Fruit fly (Drosophila melanogaster) whole organism, embryonic: ENCODE results near the gene CG42671.
A peak's percentile ranks its signal among the peaks of the same experiment; 100 is the strongest.

Experiments
- Abd-B ChIP-seq: fragments of 200-800 bp; sonication (Bioruptor generic); optimal IDR thresholded peaks from 2 replicates; lab custom pipeline; 2018; ENCODE audit warnings: missing biosample characterization, mild to moderate bottlenecking, missing genetic modification characterization, moderate library complexity
- CG10274 ChIP-seq: fragments of 200-800 bp; sonication (Bioruptor generic); optimal IDR thresholded peaks from 3 replicates; lab custom pipeline; 2017; ENCODE audit warnings: missing biosample characterization, mild to moderate bottlenecking, missing genetic modification characterization
- CG11085 ChIP-seq: fragments of 200-800 bp; sonication (Bioruptor generic); IDR thresholded peaks from 2 replicates; pipeline ENCODE4 v1.3.6; 2022; ENCODE audit warnings: missing biosample characterization, missing genetic modification characterization
- CG11504 ChIP-seq: fragments of 200-800 bp; sonication (Bioruptor generic); optimal IDR thresholded peaks from 3 replicates; lab custom pipeline; 2019; ENCODE audit warnings: missing biosample characterization, mild to moderate bottlenecking, missing genetic modification characterization, moderate library complexity
- CG13894 ChIP-seq: fragments of 200-800 bp; sonication (Bioruptor generic); optimal IDR thresholded peaks from 3 replicates; lab custom pipeline; 2018; ENCODE audit warnings: missing biosample characterization, mild to moderate bottlenecking, missing genetic modification characterization, moderate library complexity
- CG1529 ChIP-seq: fragments of 200-800 bp; sonication (Bioruptor generic); optimal IDR thresholded peaks from 3 replicates; lab custom pipeline; 2018; ENCODE audit warnings: missing biosample characterization, missing genetic modification characterization
- CG15479 ChIP-seq: fragments of 200-800 bp; sonication (Bioruptor generic); optimal IDR thresholded peaks from 3 replicates; lab custom pipeline; 2019; ENCODE audit warnings: missing biosample characterization, mild to moderate bottlenecking, missing genetic modification characterization, moderate library complexity
- CG15514 ChIP-seq: fragments of 200-800 bp; sonication (Bioruptor generic); optimal IDR thresholded peaks from 3 replicates; lab custom pipeline; 2017; ENCODE audit warnings: missing biosample characterization, missing genetic modification characterization, mild to moderate bottlenecking, moderate library complexity, missing genetic modification reagents
- CG17802 ChIP-seq: fragments of 200-800 bp; sonication (Bioruptor generic); optimal IDR thresholded peaks from 2 replicates; lab custom pipeline; 2018; ENCODE audit warnings: missing biosample characterization, mild to moderate bottlenecking, missing genetic modification characterization, moderate library complexity
- CG18476 ChIP-seq: fragments of 200-800 bp; sonication (Bioruptor generic); optimal IDR thresholded peaks from 2 replicates; lab custom pipeline; 2016; ENCODE audit warnings: missing biosample characterization, mild to moderate bottlenecking, missing genetic modification characterization
- CG4820 ChIP-seq: fragments of 200-800 bp; sonication (Bioruptor generic); optimal IDR thresholded peaks from 3 replicates; lab custom pipeline; 2016; ENCODE audit warnings: missing biosample characterization, missing genetic modification characterization
- CG5180 ChIP-seq: fragments of 200-800 bp; sonication (Bioruptor generic); optimal IDR thresholded peaks from 3 replicates; lab custom pipeline; 2017; ENCODE audit warnings: missing biosample characterization, missing genetic modification characterization, mild to moderate bottlenecking, moderate library complexity, missing genetic modification reagents
- CG6272 ChIP-seq: fragments of 200-800 bp; sonication (Bioruptor generic); IDR thresholded peaks from 2 replicates; pipeline ENCODE4 v1.3.6; 2022; ENCODE audit warnings: missing biosample characterization, missing genetic modification characterization
- CG7786 ChIP-seq: fragments of 200-800 bp; sonication (Bioruptor generic); optimal IDR thresholded peaks from 2 replicates; lab custom pipeline; 2016; ENCODE audit warnings: missing biosample characterization, missing genetic modification characterization
- CG7963 ChIP-seq: fragments of 200-800 bp; sonication (Bioruptor generic); IDR thresholded peaks from 3 replicates; pipeline ENCODE4 v1.3.6; 2022; ENCODE audit warnings: missing biosample characterization, missing genetic modification characterization; ENCODE audit not compliant: partially characterized antibody
- CG7987 ChIP-seq: fragments of 200-800 bp; sonication (Bioruptor generic); optimal IDR thresholded peaks from 2 replicates; lab custom pipeline; 2018; ENCODE audit warnings: missing biosample characterization, mild to moderate bottlenecking, missing genetic modification characterization, moderate library complexity
- CoRest ChIP-seq: fragments of 200-800 bp; sonication (Bioruptor generic); optimal IDR thresholded peaks from 3 replicates; lab custom pipeline; 2018; ENCODE audit warnings: missing biosample characterization, mild to moderate bottlenecking, missing genetic modification characterization, moderate library complexity
- D ChIP-seq, 2 experiments: fragments of 200-800 bp in 1 of 2; fragments of >200 bp in 1 of 2; sonication (Bioruptor generic) in 1 of 2; optimal IDR thresholded peaks; 2 replicates in 1 of 2; 3 replicates in 1 of 2; lab custom pipeline; 2017; ENCODE audit warnings: mild to moderate bottlenecking in 1 of 2, missing biosample characterization in 1 of 2, missing genetic modification characterization in 1 of 2, missing genetic modification reagents in 1 of 2
- D19A ChIP-seq: fragments of 200-800 bp; optimal IDR thresholded peaks from 3 replicates; lab custom pipeline; 2019; ENCODE audit warnings: missing biosample characterization, mild to moderate bottlenecking, missing genetic modification characterization, moderate library complexity
- Dfd ChIP-seq, 2 experiments: fragments of >200 bp; optimal IDR thresholded peaks; 2 replicates each; lab custom pipeline; 2017; ENCODE audit warnings: missing biosample characterization in 2 of 2, missing genetic modification characterization in 2 of 2
- Doc2 ChIP-seq: fragments of 200-800 bp; sonication (Bioruptor generic); IDR thresholded peaks from 2 replicates; pipeline ENCODE4 v1.3.6; 2022; ENCODE audit warnings: missing biosample characterization, missing genetic modification characterization
- Myb ChIP-seq: fragments of 200-800 bp; sonication (Bioruptor generic); optimal IDR thresholded peaks from 2 replicates; lab custom pipeline; 2016; ENCODE audit warnings: missing biosample characterization, missing genetic modification characterization
- Neu2 ChIP-seq: fragments of 200-800 bp; sonication (Bioruptor generic); optimal IDR thresholded peaks from 3 replicates; lab custom pipeline; 2016; ENCODE audit warnings: missing biosample characterization, missing genetic modification characterization, borderline replicate concordance
- Nf-YB ChIP-seq: fragments of 200-800 bp; sonication (Bioruptor generic); optimal IDR thresholded peaks from 3 replicates; lab custom pipeline; 2019; ENCODE audit warnings: missing biosample characterization, mild to moderate bottlenecking, missing genetic modification characterization, moderate library complexity
- Oli ChIP-seq: fragments of 200-800 bp; sonication (Bioruptor generic); optimal IDR thresholded peaks from 2 replicates; lab custom pipeline; 2018; ENCODE audit warnings: missing biosample characterization, mild to moderate bottlenecking, missing genetic modification characterization, moderate library complexity
- Opbp ChIP-seq: fragments of 200-800 bp; sonication (Bioruptor generic); IDR thresholded peaks from 3 replicates; pipeline ENCODE4 v1.3.6; 2022; ENCODE audit warnings: missing biosample characterization, missing genetic modification characterization; ENCODE audit not compliant: partially characterized antibody
- Sox100B ChIP-seq: fragments of 200-800 bp; sonication (Bioruptor generic); optimal IDR thresholded peaks from 3 replicates; lab custom pipeline; 2018; ENCODE audit warnings: missing biosample characterization, mild to moderate bottlenecking, missing genetic modification characterization
- TFAM ChIP-seq: fragments of 200-800 bp; sonication (Bioruptor generic); optimal IDR thresholded peaks from 2 replicates; lab custom pipeline; 2017; ENCODE audit warnings: missing biosample characterization, missing genetic modification characterization, inconsistent platforms
- Xrp1 ChIP-seq: fragments of 200-800 bp; sonication (Bioruptor generic); IDR thresholded peaks from 2 replicates; pipeline ENCODE4 v1.3.6; 2022; ENCODE audit warnings: missing biosample characterization, missing genetic modification characterization
- abd-A ChIP-seq: fragments of 200-800 bp; sonication (Bioruptor generic); optimal IDR thresholded peaks from 3 replicates; lab custom pipeline; 2019; ENCODE audit warnings: missing biosample characterization, mild to moderate bottlenecking, missing genetic modification characterization, moderate library complexity
- amos ChIP-seq: fragments of 200-800 bp; sonication (Bioruptor generic); IDR thresholded peaks from 2 replicates; pipeline ENCODE4 v1.3.6; 2022; ENCODE audit warnings: missing biosample characterization, missing genetic modification characterization; ENCODE audit not compliant: partially characterized antibody
- ap ChIP-seq: fragments of 200-800 bp; sonication (Bioruptor generic); IDR thresholded peaks from 2 replicates; pipeline ENCODE4 v1.3.6; 2022; ENCODE audit warnings: missing biosample characterization, missing genetic modification characterization
- bbx ChIP-seq: fragments of 200-800 bp; sonication (Bioruptor generic); IDR thresholded peaks from 2 replicates; pipeline ENCODE4 v1.3.6; 2022; ENCODE audit warnings: missing biosample characterization, missing genetic modification characterization; ENCODE audit not compliant: partially characterized antibody
- ems ChIP-seq: fragments of 200-800 bp; sonication (Bioruptor generic); optimal IDR thresholded peaks from 3 replicates; lab custom pipeline; 2016; ENCODE audit warnings: missing biosample characterization, missing genetic modification characterization
- gsb ChIP-seq: fragments of 200-800 bp; sonication (Bioruptor generic); IDR thresholded peaks from 2 replicates; pipeline ENCODE4 v1.3.6; 2022; ENCODE audit warnings: missing biosample characterization, missing genetic modification characterization
- ken ChIP-seq: fragments of 200-800 bp; sonication (Bioruptor generic); IDR thresholded peaks from 3 replicates; pipeline ENCODE4 v1.3.6; 2022; ENCODE audit warnings: missing biosample characterization, missing genetic modification characterization
- maf-S ChIP-seq: fragments of 200-800 bp; sonication (Bioruptor generic); optimal IDR thresholded peaks from 2 replicates; lab custom pipeline; 2016; ENCODE audit warnings: missing biosample characterization, missing genetic modification characterization
- mam ChIP-seq: fragments of 200-800 bp; sonication (Bioruptor generic); optimal IDR thresholded peaks from 3 replicates; lab custom pipeline; 2016; ENCODE audit warnings: missing biosample characterization, missing genetic modification characterization
- p53 ChIP-seq: fragments of 200-800 bp; sonication (Bioruptor generic); optimal IDR thresholded peaks from 2 replicates; lab custom pipeline; 2016; ENCODE audit warnings: missing biosample characterization, missing genetic modification characterization
- pfk ChIP-seq: fragments of 200-800 bp; sonication (Bioruptor generic); optimal IDR thresholded peaks from 2 replicates; lab custom pipeline; 2018; ENCODE audit warnings: missing biosample characterization, mild to moderate bottlenecking, missing genetic modification characterization, moderate library complexity
- psq ChIP-seq: fragments of 200-800 bp; sonication (Bioruptor generic); optimal IDR thresholded peaks from 2 replicates; lab custom pipeline; 2017; ENCODE audit warnings: missing biosample characterization, missing genetic modification characterization
- scrt ChIP-seq: fragments of 200-800 bp; sonication (Bioruptor generic); optimal IDR thresholded peaks from 2 replicates; lab custom pipeline; 2018; ENCODE audit warnings: missing biosample characterization, mild to moderate bottlenecking, missing genetic modification characterization, moderate library complexity
- sisA ChIP-seq: fragments of 200-800 bp; sonication (Bioruptor generic); IDR thresholded peaks from 2 replicates; pipeline ENCODE4 v1.3.6; 2022; ENCODE audit warnings: missing biosample characterization, missing genetic modification characterization
- ssp ChIP-seq: fragments of 200-800 bp; sonication (Bioruptor generic); IDR thresholded peaks from 2 replicates; pipeline ENCODE4 v1.3.6; 2022; ENCODE audit warnings: missing biosample characterization, missing genetic modification characterization
- sug ChIP-seq: fragments of 200-800 bp; optimal IDR thresholded peaks from 2 replicates; lab custom pipeline; 2019; ENCODE audit warnings: missing biosample characterization, mild to moderate bottlenecking, missing genetic modification characterization, moderate library complexity
- tx ChIP-seq: fragments of 200-800 bp; sonication (Bioruptor generic); optimal IDR thresholded peaks from 2 replicates; lab custom pipeline; 2016; ENCODE audit warnings: missing biosample characterization, missing genetic modification characterization
- vnd ChIP-seq: fragments of 200-800 bp; sonication (Bioruptor generic); IDR thresholded peaks from 3 replicates; pipeline ENCODE4 v1.3.6; 2022; ENCODE audit warnings: missing biosample characterization, missing genetic modification characterization; ENCODE audit not compliant: partially characterized antibody
- wek ChIP-seq: fragments of 200-800 bp; sonication (Bioruptor generic); optimal IDR thresholded peaks from 3 replicates; lab custom pipeline; 2018; ENCODE audit warnings: missing biosample characterization, mild to moderate bottlenecking, missing genetic modification characterization, moderate library complexity

Gene CG42671

DNA sequence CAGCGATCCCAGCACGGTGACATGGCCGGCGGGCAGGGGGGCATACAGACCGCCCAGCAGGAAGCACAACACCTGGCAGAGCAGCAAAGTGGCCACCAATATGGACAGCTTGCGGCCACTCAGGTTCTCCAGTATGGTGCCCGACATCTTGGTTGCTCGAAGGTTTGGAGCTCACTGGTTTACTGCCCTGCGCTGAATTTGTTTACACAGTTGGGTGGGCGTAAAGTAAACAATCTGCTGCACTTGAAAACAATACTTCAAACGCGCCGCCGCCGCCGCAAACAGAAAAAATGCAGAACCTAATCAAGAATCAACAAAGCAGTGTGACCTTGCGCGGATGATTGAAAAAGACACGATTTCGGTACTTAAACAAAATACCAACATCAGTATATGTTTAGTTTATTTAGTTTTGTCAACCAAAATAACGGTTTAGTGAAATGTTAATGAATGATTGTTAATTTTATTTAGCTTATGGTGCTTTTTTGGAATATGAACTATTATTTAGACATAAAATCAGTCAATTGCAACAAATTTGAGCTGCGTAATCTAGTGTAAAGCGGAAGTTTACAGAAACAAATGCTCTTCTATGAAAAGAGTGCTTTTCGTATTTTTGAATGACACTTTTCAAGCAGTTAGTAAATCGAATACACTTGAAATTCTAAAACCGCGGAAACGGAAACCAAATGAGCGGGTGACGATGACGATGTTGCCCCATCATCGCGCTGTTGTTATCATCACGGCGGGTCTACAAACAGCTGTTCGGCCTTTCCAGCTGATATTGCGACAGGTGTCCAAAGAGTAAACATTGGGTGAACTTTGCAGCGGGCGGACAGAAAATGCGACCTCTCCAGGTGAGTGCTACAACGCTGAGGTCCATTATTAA, 44.8 kb upstream of the CG42671 start, which contains the start of the genes wls and Adck5 (continued):
- TF ChIP-seq ems (GFP tag; lab: Kevin White, UChicago) (no peak), D19A (no peak), Neu2 (GFP tag; lab: Kevin White, UChicago) (no peak), CG1529 (GFP tag; lab: Kevin White, UChicago) (peak; percentile 21), Nf-YB (GFP tag; lab: Kevin White, UChicago) (no peak), p53 (GFP tag; lab: Kevin White, UChicago) (peak; percentile 7), CG6272 (GFP tag; lab: Robert Waterston, UW) (no peak), sug (tag; lab: Kevin White, UChicago) (no peak), ssp (GFP tag; lab: Robert Waterston, UW) (no peak), Abd-B (no peak), Dfd (GFP tag; optimal IDR thresholded peaks at IDR 0.05; lab: Kevin White, UChicago) (no peak), CG13894 (tag; lab: Kevin White, UChicago) (no peak), amos (no peak), Oli (tag; lab: Kevin White, UChicago) (no peak), D (optimal IDR thresholded peaks at IDR 0.05; lab: Kevin White, UChicago) (no peak), D (GFP tag; optimal IDR thresholded peaks at IDR 0.05; lab: Kevin White, UChicago) (no peak), pfk (no peak), CG17802 (tag; lab: Kevin White, UChicago) (no peak), mam (GFP tag; lab: Kevin White, UChicago) (peak; percentile 3), psq (GFP tag; lab: Kevin White, UChicago) (no peak), CG15479 (no peak), scrt (GFP tag; lab: Kevin White, UChicago) (peak; percentile 82), CG11504 (tag; lab: Kevin White, UChicago) (no peak), Myb (GFP tag; lab: Kevin White, UChicago) (peak; percentile 71), ap (GFP tag; lab: Robert Waterston, UW) (no peak), CG10274 (GFP tag; lab: Kevin White, UChicago) (peak; percentile 32), CG7987 (GFP tag; lab: Kevin White, UChicago) (peak; percentile 81), CG7963 (no peak), CG4820 (no peak), CoRest (tag; lab: Kevin White, UChicago) (peak; percentile 60), CG5180 (GFP tag; lab: Kevin White, UChicago) (peak; percentile 7), sisA (GFP tag; lab: Robert Waterston, UW) (no peak), vnd (GFP tag; lab: Robert Waterston, UW) (no peak), CG18476 (GFP tag; lab: Kevin White, UChicago) (peak; percentile 39), CG15514 (GFP tag; lab: Kevin White, UChicago) (peak; percentile 78), maf-S (GFP tag; lab: Kevin White, UChicago) (peak; percentile 11), wek (peak; percentile 62), Opbp (GFP tag; lab: Robert Waterston, UW) (no peak), CG7786 (GFP tag; lab: Kevin White, UChicago) (peak; percentile 5), bbx (0 out of 2 replicates have a peak, but pooled peaks have one; percentile 8), CG11085 (GFP tag; lab: Robert Waterston, UW) (no peak), Doc2 (GFP tag; lab: Robert Waterston, UW) (no peak), Xrp1 (no peak), Sox100B (GFP tag; lab: Kevin White, UChicago) (no peak), tx (GFP tag; lab: Kevin White, UChicago) (no peak), TFAM (no peak), gsb (no peak), ken (GFP tag; lab: Robert Waterston, UW) (no peak), abd-A (no peak)
